Worm (Caenorhabditis elegans) whole organism, mixed stage, embryonic: Measurements from ENCODE around the gene arrd-16.
A peak's percentile ranks its signal among the peaks of the same experiment; 100 is the strongest.

Experiments used
- M03D4.4 ChIP-seq: sonication (generic microtip); optimal IDR thresholded peaks from 2 replicates; lab custom pipeline; 2017; ENCODE audit warnings: mild to moderate bottlenecking, missing genetic modification characterization, missing compliant biosample characterization
- bed-3 ChIP-seq: fragments of 200-800 bp; sonication (Bioruptor generic); optimal IDR thresholded peaks from 3 replicates; lab custom pipeline; 2018; ENCODE audit warnings: mild to moderate bottlenecking, missing genetic modification characterization, moderate library complexity, missing compliant biosample characterization
- blmp-1 ChIP-seq: fragments of 150-350 bp; optimal IDR thresholded peaks from 2 replicates; lab custom pipeline; 2014; ENCODE audit warnings: missing biosample characterization, missing genetic modification characterization
- ceh-39 ChIP-seq: fragments of 150-350 bp; optimal IDR thresholded peaks from 2 replicates; lab custom pipeline; 2014; ENCODE audit warnings: missing biosample characterization, missing genetic modification characterization
- ceh-43 ChIP-seq: fragments of 200-800 bp; sonication (Bioruptor generic); optimal IDR thresholded peaks from 2 replicates; lab custom pipeline; 2018; ENCODE audit warnings: mild to moderate bottlenecking, missing genetic modification characterization, moderate library complexity, missing compliant biosample characterization
- ceh-83 ChIP-seq: fragments of 200-800 bp; sonication (Bioruptor generic); optimal IDR thresholded peaks from 2 replicates; lab custom pipeline; 2018; ENCODE audit warnings: mild to moderate bottlenecking, missing genetic modification characterization, missing compliant biosample characterization
- ces-1 ChIP-seq: fragments of 150-350 bp; optimal IDR thresholded peaks from 2 replicates; lab custom pipeline; 2014; ENCODE audit warnings: missing biosample characterization, missing genetic modification reagents, missing genetic modification characterization
- drap-1 ChIP-seq: fragments of 200-800 bp; sonication (Bioruptor generic); optimal IDR thresholded peaks from 3 replicates; lab custom pipeline; 2018; ENCODE audit warnings: mild to moderate bottlenecking, missing genetic modification characterization, missing compliant biosample characterization
- elt-1 ChIP-seq: sonication (generic microtip); optimal IDR thresholded peaks from 2 replicates; lab custom pipeline; 2017; ENCODE audit warnings: missing genetic modification characterization, mild to moderate bottlenecking, missing compliant biosample characterization, antibody characterized with exemption, moderate library complexity, borderline replicate concordance; ENCODE audit not compliant: insufficient read depth
- elt-3 ChIP-seq: fragments of 150-350 bp; optimal IDR thresholded peaks from 2 replicates; lab custom pipeline; 2014; ENCODE audit warnings: missing biosample characterization, missing genetic modification characterization
- flh-1 ChIP-seq: fragments of 200-800 bp; sonication (Bioruptor generic); optimal IDR thresholded peaks from 2 replicates; lab custom pipeline; 2018; ENCODE audit warnings: mild to moderate bottlenecking, missing genetic modification characterization, moderate library complexity, missing compliant biosample characterization
- ham-2 ChIP-seq: fragments of 200-800 bp; sonication (Bioruptor generic); optimal IDR thresholded peaks from 2 replicates; lab custom pipeline; 2018; ENCODE audit warnings: mild to moderate bottlenecking, missing genetic modification characterization, missing compliant biosample characterization
- hlh-1 ChIP-seq: fragments of 150-350 bp; optimal IDR thresholded peaks from 2 replicates; lab custom pipeline; 2014; ENCODE audit warnings: missing biosample characterization, missing genetic modification reagents, missing genetic modification characterization
- lin-13 ChIP-seq: fragments of 150-350 bp; optimal IDR thresholded peaks from 2 replicates; lab custom pipeline; 2014; ENCODE audit warnings: missing biosample characterization, missing genetic modification characterization
- lin-32 ChIP-seq: fragments of 200-800 bp; sonication (Bioruptor generic); optimal IDR thresholded peaks from 2 replicates; lab custom pipeline; 2018; ENCODE audit warnings: mild to moderate bottlenecking, missing genetic modification characterization, missing compliant biosample characterization
- lsy-2 ChIP-seq: fragments of 150-350 bp; optimal IDR thresholded peaks from 2 replicates; lab custom pipeline; 2014; ENCODE audit warnings: missing biosample characterization, missing genetic modification characterization
- mab-5 ChIP-seq: fragments of 150-350 bp; optimal IDR thresholded peaks from 2 replicates; lab custom pipeline; 2014; ENCODE audit warnings: missing biosample characterization, missing genetic modification characterization
- mls-2 ChIP-seq: sonication (generic microtip); optimal IDR thresholded peaks from 2 replicates; lab custom pipeline; 2016; ENCODE audit warnings: mild to moderate bottlenecking, missing genetic modification characterization, moderate library complexity, missing compliant biosample characterization
- nhr-12 ChIP-seq: fragments of 150-350 bp; optimal IDR thresholded peaks from 2 replicates; lab custom pipeline; 2014; ENCODE audit warnings: missing biosample characterization, missing genetic modification characterization
- nhr-2 ChIP-seq: fragments of 150-350 bp; optimal IDR thresholded peaks from 2 replicates; lab custom pipeline; 2014; ENCODE audit warnings: missing biosample characterization, missing genetic modification characterization
- nhr-237 ChIP-seq: fragments of 150-350 bp; optimal IDR thresholded peaks from 2 replicates; lab custom pipeline; 2014; ENCODE audit warnings: missing biosample characterization, missing genetic modification characterization
- nhr-28 ChIP-seq: fragments of 150-350 bp; optimal IDR thresholded peaks from 2 replicates; lab custom pipeline; 2014; ENCODE audit warnings: missing biosample characterization, missing genetic modification characterization
- nhr-76 ChIP-seq: sonication (generic microtip); optimal IDR thresholded peaks from 2 replicates; lab custom pipeline; 2017; ENCODE audit warnings: missing biosample characterization, missing genetic modification characterization
- pha-4 ChIP-seq: fragments of 150-350 bp; optimal IDR thresholded peaks from 2 replicates; lab custom pipeline; 2018; ENCODE audit warnings: missing biosample characterization, missing genetic modification reagents, missing genetic modification characterization
- sem-2 ChIP-seq: fragments of 200-800 bp; sonication (Bioruptor generic); optimal IDR thresholded peaks from 2 replicates; lab custom pipeline; 2018; ENCODE audit warnings: mild to moderate bottlenecking, missing genetic modification characterization, missing compliant biosample characterization
- snpc-4 ChIP-seq: fragments of 150-350 bp; optimal IDR thresholded peaks from 2 replicates; lab custom pipeline; 2014; ENCODE audit warnings: missing biosample characterization, missing genetic modification characterization
- sptf-1 ChIP-seq: sonication (generic microtip); optimal IDR thresholded peaks from 2 replicates; lab custom pipeline; 2017; ENCODE audit warnings: mild to moderate bottlenecking, missing genetic modification characterization, moderate library complexity, missing compliant biosample characterization
- tbx-8 ChIP-seq: fragments of 200-800 bp; sonication (Bioruptor generic); optimal IDR thresholded peaks from 2 replicates; lab custom pipeline; 2018; ENCODE audit warnings: mild to moderate bottlenecking, missing genetic modification characterization, moderate library complexity, missing compliant biosample characterization
- unc-120 ChIP-seq: sonication (generic microtip); optimal IDR thresholded peaks from 2 replicates; lab custom pipeline; 2017; ENCODE audit warnings: missing genetic modification characterization, missing compliant biosample characterization; ENCODE audit not compliant: poor library complexity, severe bottlenecking
- unc-39 ChIP-seq: fragments of 150-350 bp; optimal IDR thresholded peaks from 2 replicates; lab custom pipeline; 2014; ENCODE audit warnings: missing biosample characterization, missing genetic modification characterization
- unc-62 ChIP-seq: fragments of 150-350 bp; optimal IDR thresholded peaks from 2 replicates; lab custom pipeline; 2014; ENCODE audit warnings: missing biosample characterization, missing genetic modification reagents, missing genetic modification characterization
- zip-8 ChIP-seq: fragments of 150-350 bp; optimal IDR thresholded peaks from 2 replicates; lab custom pipeline; 2014; ENCODE audit warnings: missing biosample characterization, missing genetic modification characterization
- ztf-11 ChIP-seq: fragments of 150-350 bp; optimal IDR thresholded peaks from 2 replicates; lab custom pipeline; 2014; ENCODE audit warnings: missing biosample characterization, missing genetic modification characterization

arrd-16 gene

DNA sequence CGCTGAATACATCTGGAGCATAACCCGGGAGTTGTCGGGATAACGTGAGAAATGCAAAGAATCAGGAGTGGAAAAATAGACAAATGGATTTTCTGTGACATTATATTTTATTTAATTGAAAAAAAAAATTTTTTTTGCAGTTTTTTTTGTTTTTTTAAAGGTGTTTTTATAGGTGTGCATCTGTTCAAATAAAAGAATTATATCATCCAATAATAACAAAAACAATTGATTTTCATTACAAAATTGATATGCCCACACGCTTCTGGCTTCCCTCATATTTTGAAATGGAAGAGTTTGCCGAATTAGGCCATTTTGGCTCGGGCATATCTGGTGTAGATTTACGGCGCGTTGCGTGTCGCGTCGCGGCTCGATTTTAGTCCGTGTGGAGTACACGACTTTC lies 7.5 kb downstream of the arrd-16 start, which contains the start of gene Y49E10.25:
Y49E10.25 (minus strand) TSS at position 101 of the 400 bp plus-strand sequence.
- TF ChIP-seq nhr-28 (no peak), nhr-76 (tag; lab: Kevin White, UChicago) (no peak), flh-1 (GFP tag; lab: Kevin White, UChicago) (no peak), lin-13 (tag; lab: Kevin White, UChicago) (no peak), snpc-4 (tag; lab: Kevin White, UChicago) (no peak), mls-2 (tag; lab: Kevin White, UChicago) (no peak), nhr-237 (no peak), hlh-1 (tag; lab: Kevin White, UChicago) (no peak), ces-1 (GFP tag; lab: Kevin White, UChicago) (no peak), ztf-11 (tag; lab: Kevin White, UChicago) (no peak), pha-4 (no peak)

DNA sequence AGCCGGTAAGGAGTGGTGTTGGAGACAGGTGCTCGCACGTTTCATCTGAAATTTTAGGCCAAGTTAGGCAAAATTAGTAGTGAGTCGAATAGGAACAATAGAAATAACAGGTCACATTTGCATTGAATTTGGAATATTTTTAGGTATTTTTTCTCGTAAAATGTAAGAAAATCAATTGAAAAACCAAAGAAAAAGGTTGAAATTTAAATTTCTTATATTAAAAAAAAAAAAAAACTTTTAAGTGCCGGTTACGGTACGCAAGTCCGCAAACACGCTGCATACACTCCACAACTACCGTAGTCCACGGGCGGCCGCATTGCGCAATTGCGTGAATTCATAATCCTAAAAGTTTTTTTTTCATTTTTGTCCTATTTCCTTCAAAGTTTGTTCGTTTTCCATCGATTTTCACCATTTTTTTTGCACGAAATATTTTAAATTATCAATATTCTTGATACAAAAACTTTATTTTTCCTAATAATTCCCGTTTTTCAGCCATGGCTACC lies 11.1 kb downstream of the arrd-16 start, which contains the start of the genes Y111B2A.1 and Y111B2A.2:
Y111B2A.1 (minus strand) TSS at position 51 of the 503 bp plus-strand sequence.
Y111B2A.2 (plus strand) TSS at position 493 of the 503 bp plus-strand sequence.
- peak; percentile 49 for TF ChIP-seq lsy-2 (tag; lab: Kevin White, UChicago)
- TF ChIP-seq mab-5 (tag; lab: Kevin White, UChicago) = no peak
- no peak for TF ChIP-seq elt-1 (tag; lab: Kevin White, UChicago)

DNA sequence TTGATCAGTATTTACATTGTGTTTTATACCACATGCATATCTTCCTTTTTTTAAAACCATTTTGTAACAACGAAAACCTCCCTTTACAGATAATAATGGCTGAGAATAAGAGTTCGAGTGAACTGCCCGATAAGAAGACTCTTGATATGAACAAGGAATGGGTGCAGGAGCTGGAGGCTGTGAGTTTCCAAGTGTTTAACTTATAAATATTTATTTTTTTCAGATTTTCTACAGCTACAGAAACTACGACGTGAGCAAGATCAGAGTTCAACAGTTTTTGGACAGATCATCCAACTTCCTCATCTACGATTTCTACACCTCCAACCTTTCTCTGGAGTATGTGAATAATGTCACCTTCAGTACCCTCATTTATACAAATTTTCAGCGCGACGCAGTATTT lies 11.9 kb downstream of the arrd-16 start, which contains the start of gene herd-1:
herd-1 (plus strand) TSS at position 90 of the 400 bp plus-strand sequence.
- TF ChIP-seq lsy-2 (tag; lab: Kevin White, UChicago) (no peak), blmp-1 (tag; lab: Kevin White, UChicago) (no peak), mls-2 (tag; lab: Kevin White, UChicago) (no peak), elt-3 (no peak), ceh-83 (GFP tag; lab: Kevin White, UChicago) (no peak), hlh-1 (tag; lab: Kevin White, UChicago) (no peak), tbx-8 (GFP tag; lab: Kevin White, UChicago) (no peak), ceh-43 (GFP tag; lab: Kevin White, UChicago) (no peak), M03D4.4 (no peak), nhr-76 (tag; lab: Kevin White, UChicago) (no peak), snpc-4 (tag; lab: Kevin White, UChicago) (no peak)

- TF ChIP-seq pha-4 = no peak
- TF ChIP-seq nhr-237 = no peak
- peak; percentile 12 for TF ChIP-seq ces-1 (GFP tag; lab: Kevin White, UChicago)
- TF ChIP-seq, all 35 proteins: peak for 1
Measured at ce11 chrIII:12499245-12499644, 14.7 kb downstream of the arrd-16 start, which contains the start of gene sql-1. TSS of gene sql-1 (plus strand) at chrIII:12499557.

- TF ChIP-seq tbx-8 (GFP tag; lab: Kevin White, UChicago) (no peak), sptf-1 (tag; lab: Kevin White, UChicago) (no peak), elt-1 (tag; lab: Kevin White, UChicago) (no peak), ceh-39 (tag; lab: Kevin White, UChicago) (no peak)
- TF ChIP-seq, all 35 proteins: peak for 0
Measured at ce11 chrIII:12510505-12510904, 26.0 kb downstream of the arrd-16 start.

ce11 chrIII:12517674-12518073 lies 33.1 kb downstream of the arrd-16 start:
- TF ChIP-seq nhr-28 = no peak

DNA sequence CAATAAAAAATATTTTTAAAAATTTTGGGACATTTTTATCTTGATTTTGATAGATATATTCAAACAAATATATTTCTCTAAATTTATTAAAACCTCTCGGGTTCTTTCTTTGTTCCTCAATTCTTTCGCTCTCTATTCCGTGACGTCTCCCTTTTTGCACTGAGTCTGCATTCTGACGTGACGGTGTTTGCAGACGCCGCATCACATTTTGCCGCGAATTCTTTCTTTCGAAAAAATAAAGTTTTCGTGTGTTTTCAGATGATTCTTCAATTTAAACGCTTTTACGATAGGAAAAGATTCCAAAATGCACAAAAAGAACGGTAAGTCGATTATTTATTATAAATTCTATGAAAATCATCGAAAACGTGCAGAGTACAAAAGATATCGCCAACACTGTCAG lies 43.5 kb downstream of the arrd-16 start:
- TF ChIP-seq lsy-2 (tag; lab: Kevin White, UChicago) (no peak), mab-5 (tag; lab: Kevin White, UChicago) (no peak), nhr-28 (no peak), ztf-11 (tag; lab: Kevin White, UChicago) (no peak), sem-2 (no peak), ces-1 (GFP tag; lab: Kevin White, UChicago) (peak; percentile 28), hlh-1 (tag; lab: Kevin White, UChicago) (no peak), nhr-12 (tag; lab: Kevin White, UChicago) (no peak), ceh-43 (GFP tag; lab: Kevin White, UChicago) (no peak), ceh-39 (tag; lab: Kevin White, UChicago) (no peak), pha-4 (no peak), tbx-8 (GFP tag; lab: Kevin White, UChicago) (no peak), lin-32 (GFP tag; lab: Kevin White, UChicago) (no peak), unc-62 (no peak), unc-39 (tag; lab: Kevin White, UChicago) (no peak), M03D4.4 (no peak), zip-8 (no peak), drap-1 (GFP tag; lab: Kevin White, UChicago) (no peak), blmp-1 (tag; lab: Kevin White, UChicago) (no peak), mls-2 (tag; lab: Kevin White, UChicago) (no peak), unc-120 (tag; lab: Kevin White, UChicago) (peak; percentile 17), snpc-4 (tag; lab: Kevin White, UChicago) (no peak), lin-13 (tag; lab: Kevin White, UChicago) (peak; percentile 35), nhr-2 (tag; lab: Kevin White, UChicago) (no peak), ham-2 (no peak), nhr-237 (peak; percentile 6), elt-3 (no peak), sptf-1 (tag; lab: Kevin White, UChicago) (peak; percentile 60), bed-3 (GFP tag; lab: Kevin White, UChicago) (no peak), nhr-76 (tag; lab: Kevin White, UChicago) (no peak), ceh-83 (GFP tag; lab: Kevin White, UChicago) (no peak)
